Worm (Caenorhabditis elegans) whole organism, midembryonic: ENCODE results near the gene Y45F10C.4.

ENCODE experiments used
- T22C8.4 ChIP-seq: fragments of 200-800 bp; sonication (Bioruptor generic); IDR thresholded peaks from 2 replicates; pipeline ENCODE4 v1.3.6; 2022; ENCODE audit warnings: missing genetic modification characterization, missing compliant biosample characterization
- cog-1 ChIP-seq: sonication (generic microtip); optimal IDR thresholded peaks from 2 replicates; lab custom pipeline; 2016; ENCODE audit warnings: missing genetic modification characterization, missing compliant biosample characterization
- flt-1 ChIP-seq: fragments of 200-800 bp; sonication (Bioruptor generic); IDR thresholded peaks from 2 replicates; pipeline ENCODE4 v1.3.6; 2022; ENCODE audit warnings: missing genetic modification characterization, missing compliant biosample characterization
- klf-2 ChIP-seq: fragments of 200-800 bp; sonication (Bioruptor generic); conservative IDR thresholded peaks from 2 replicates; pipeline ENCODE4 v1.3.6; 2022; ENCODE audit warnings: missing genetic modification reagents, missing genetic modification characterization, missing compliant biosample characterization
- med-1 ChIP-seq: sonication (generic microtip); optimal IDR thresholded peaks from 2 replicates; lab custom pipeline; 2017; ENCODE audit warnings: missing genetic modification characterization, mild to moderate bottlenecking, missing compliant biosample characterization, antibody characterized with exemption, missing genetic modification reagents; ENCODE audit not compliant: insufficient read depth
- ref-1 ChIP-seq: fragments of 200-800 bp; sonication (Bioruptor generic); conservative IDR thresholded peaks from 2 replicates; pipeline ENCODE4 v1.3.6; 2022; ENCODE audit warnings: missing genetic modification reagents, missing genetic modification characterization, missing compliant biosample characterization
- tab-1 ChIP-seq: fragments of 200-800 bp; sonication (Bioruptor generic); IDR thresholded peaks from 2 replicates; pipeline ENCODE4 v1.3.6; 2022; ENCODE audit warnings: missing genetic modification characterization, missing compliant biosample characterization
- ztf-29 ChIP-seq: fragments of 200-800 bp; sonication (Bioruptor generic); IDR thresholded peaks from 2 replicates; pipeline ENCODE4 v1.3.6; 2022; ENCODE audit warnings: missing genetic modification reagents, missing genetic modification characterization, missing compliant biosample characterization

DNA sequence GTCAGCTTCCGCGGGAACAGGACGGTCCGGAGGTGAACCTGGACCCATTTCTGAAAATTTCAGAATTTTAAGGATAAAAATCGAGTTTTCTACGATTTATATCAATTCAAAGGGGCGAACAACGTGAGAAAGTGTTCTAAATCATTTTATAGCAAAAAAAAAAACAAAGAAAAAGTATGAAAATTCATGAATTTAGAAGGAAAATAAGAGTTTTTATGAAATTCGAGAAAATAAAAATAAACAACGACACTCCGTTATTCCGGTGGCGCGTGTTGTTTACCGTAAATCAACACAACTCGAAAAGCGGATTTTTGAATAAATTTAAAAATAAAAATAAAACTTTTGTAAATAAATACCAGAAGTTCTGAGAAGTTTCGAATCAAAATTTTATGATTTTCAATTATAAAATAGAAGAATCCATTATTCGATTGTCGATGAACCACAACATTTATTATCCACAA is 23.0 kb upstream of the Y45F10C.4 start, which contains the start of gene nyn-1:
- TF ChIP-seq med-1 (GFP tag; lab: Kevin White, UChicago) (no peak), T22C8.4 (GFP tag; lab: Robert Waterston, UW) (no peak), flt-1 (no peak), klf-2 (GFP tag; lab: Robert Waterston, UW) (no peak), ztf-29 (GFP tag; lab: Robert Waterston, UW) (no peak), tab-1 (GFP tag; lab: Robert Waterston, UW) (no peak), cog-1 (tag; lab: Kevin White, UChicago) (no peak), ref-1 (GFP tag; lab: Robert Waterston, UW) (no peak)
